Fruit fly (Drosophila melanogaster) whole organism, adult: ENCODE results near the gene CG14693.

Experiments used
- CG12768 ChIP-seq: fragments of 200-800 bp; sonication (Bioruptor generic); optimal IDR thresholded peaks from 2 replicates; lab custom pipeline; 2017; ENCODE audit warnings: missing biosample characterization, missing genetic modification characterization, mild to moderate bottlenecking, moderate library complexity, missing genetic modification reagents
- CG1620 ChIP-seq: fragments of 200-800 bp; sonication (Bioruptor generic); optimal IDR thresholded peaks from 2 replicates; lab custom pipeline; 2016; ENCODE audit warnings: missing biosample characterization, missing genetic modification characterization
- CG33017 ChIP-seq: fragments of 200-800 bp; sonication (Bioruptor generic); optimal IDR thresholded peaks from 2 replicates; lab custom pipeline; 2018; ENCODE audit warnings: missing biosample characterization, mild to moderate bottlenecking, missing genetic modification characterization, moderate library complexity
- CG5204 ChIP-seq: fragments of 200-800 bp; sonication (Bioruptor generic); optimal IDR thresholded peaks from 2 replicates; lab custom pipeline; 2016; ENCODE audit warnings: missing biosample characterization, missing genetic modification characterization
- CG7045 ChIP-seq: fragments of 200-800 bp; sonication (Bioruptor generic); optimal IDR thresholded peaks from 2 replicates; lab custom pipeline; 2017; ENCODE audit warnings: missing biosample characterization, mild to moderate bottlenecking, missing genetic modification characterization
- CG7101 ChIP-seq: fragments of 200-800 bp; sonication (Bioruptor generic); optimal IDR thresholded peaks from 2 replicates; lab custom pipeline; 2018; ENCODE audit warnings: missing biosample characterization, mild to moderate bottlenecking, missing genetic modification characterization, moderate library complexity
- Crg-1 ChIP-seq: fragments of 200-800 bp; sonication (Bioruptor generic); optimal IDR thresholded peaks from 2 replicates; lab custom pipeline; 2016; ENCODE audit warnings: missing biosample characterization, missing genetic modification characterization
- Mnt ChIP-seq: fragments of 200-800 bp; sonication (Bioruptor generic); optimal IDR thresholded peaks from 2 replicates; lab custom pipeline; 2016; ENCODE audit warnings: missing biosample characterization, mild to moderate bottlenecking, missing genetic modification characterization
- bab1 ChIP-seq: fragments of 200-800 bp; sonication (Bioruptor generic); optimal IDR thresholded peaks from 3 replicates; lab custom pipeline; 2019; ENCODE audit warnings: missing biosample characterization, mild to moderate bottlenecking, missing genetic modification characterization, moderate library complexity
- cnc ChIP-seq, 2 experiments: fragments of >200 bp; optimal IDR thresholded peaks; 2 replicates each; lab custom pipeline; 2017
- kay ChIP-seq: fragments of 200-800 bp; sonication (Bioruptor generic); peaks from one replicate; lab custom pipeline; 2016; ENCODE audit warnings: missing biosample characterization, missing genetic modification characterization, borderline replicate concordance
- pad ChIP-seq: fragments of 200-800 bp; sonication (Bioruptor generic); optimal IDR thresholded peaks from 3 replicates; lab custom pipeline; 2017; ENCODE audit warnings: missing biosample characterization, missing genetic modification characterization, mild to moderate bottlenecking, moderate library complexity, missing genetic modification reagents
- tj ChIP-seq: fragments of 200-800 bp; sonication (Bioruptor generic); optimal IDR thresholded peaks from 3 replicates; lab custom pipeline; 2017; ENCODE audit warnings: missing biosample characterization, mild to moderate bottlenecking, missing genetic modification characterization, moderate library complexity
- toe ChIP-seq: fragments of 200-800 bp; sonication (Bioruptor generic); optimal IDR thresholded peaks from 2 replicates; lab custom pipeline; 2016; ENCODE audit warnings: missing biosample characterization, missing genetic modification characterization

DNA sequence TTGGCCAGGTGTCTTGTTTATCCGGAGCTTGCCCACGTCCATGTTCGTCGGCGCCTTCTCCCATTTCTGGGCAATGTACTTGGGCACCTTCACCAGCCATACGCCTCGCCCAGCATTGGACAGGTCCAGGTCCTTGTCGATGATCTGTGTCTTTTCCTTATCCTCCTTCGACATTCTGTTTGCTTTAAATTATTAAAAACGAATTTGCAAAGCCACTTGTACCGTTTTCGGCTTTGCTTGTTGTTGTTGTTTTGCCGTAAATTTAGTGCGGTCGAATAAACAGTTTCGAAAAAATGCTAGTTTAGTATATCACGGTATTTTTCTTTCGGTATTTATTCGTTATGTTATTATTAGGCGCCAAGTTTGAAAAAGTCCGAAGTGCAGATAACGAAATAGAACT lies 47.3 kb downstream of the CG14693 start, which contains the start of gene TfIIFbeta:
- TF ChIP-seq CG5204 (GFP tag; lab: Kevin White, UChicago) (no peak), pad (no peak), tj (GFP tag; lab: Kevin White, UChicago) (no peak), CG7101 (no peak), CG7045 (GFP tag; lab: Kevin White, UChicago) (no peak), kay (no peak), bab1 (GFP tag; lab: Kevin White, UChicago) (no peak), cnc (optimal IDR thresholded peaks at IDR 0.05; lab: Kevin White, UChicago) (no peak), Mnt (GFP tag; lab: Kevin White, UChicago) (no peak), CG1620 (GFP tag; lab: Kevin White, UChicago) (no peak), Crg-1 (no peak), toe (GFP tag; lab: Kevin White, UChicago) (no peak), CG12768 (no peak), CG33017 (no peak)
